Fruit fly (Drosophila melanogaster): Measurements from ENCODE around the gene Ir67a.

DNA sequence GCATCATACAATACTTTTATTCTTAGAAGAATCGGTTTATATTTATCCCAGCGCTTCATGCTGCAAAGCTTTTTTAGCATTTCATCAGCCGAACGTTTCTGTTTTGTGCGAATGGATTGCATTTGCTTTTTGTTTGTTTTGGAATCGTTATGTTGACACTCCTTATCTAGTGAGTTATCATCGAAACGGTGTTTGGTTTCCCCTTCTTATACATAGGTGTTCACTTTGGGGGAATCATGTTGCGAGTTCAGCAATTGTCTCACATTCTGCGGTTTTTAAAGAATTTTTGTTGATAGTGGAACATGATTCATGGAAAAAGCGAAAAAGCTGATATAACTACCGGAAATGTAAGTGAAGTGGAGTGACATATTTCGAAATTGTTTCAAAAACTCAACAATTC is 41.5 kb downstream of the Ir67a start:
- TF ChIP-seq psq (optimal IDR thresholded peaks at IDR 0.05) (no peak), Sin3A (optimal IDR thresholded peaks at IDR 0.05) (no peak)

Measured in Kc167 (cell line).